Worm (Caenorhabditis elegans): Measurements from ENCODE around the gene Y45F10C.2.
A peak's percentile ranks its signal among the peaks of the same experiment; 100 is the strongest.

Gene Y45F10C.2

ce11 chrIV:13679495-13679894 lies 17.0 kb upstream of the Y45F10C.2 start:
- TF ChIP-seq elt-1 (tag; optimal IDR thresholded peaks at IDR 0.05; ENCODE audit: borderline replicate concordance, insufficient read depth) (no peak), ces-1 (GFP tag; optimal IDR thresholded peaks at IDR 0.05) (no peak), sem-2 (GFP tag; optimal IDR thresholded peaks at IDR 0.05) (no peak), lin-13 (tag; optimal IDR thresholded peaks at IDR 0.05) (no peak), ztf-11 (tag; optimal IDR thresholded peaks at IDR 0.05) (no peak), unc-39 (tag; optimal IDR thresholded peaks at IDR 0.05) (no peak), nhr-12 (tag; optimal IDR thresholded peaks at IDR 0.05) (no peak), ceh-43 (GFP tag; optimal IDR thresholded peaks at IDR 0.05) (no peak), unc-62 (GFP tag; optimal IDR thresholded peaks at IDR 0.05) (no peak), mls-2 (tag; optimal IDR thresholded peaks at IDR 0.05) (no peak), nhr-28 (tag; optimal IDR thresholded peaks at IDR 0.05) (no peak)

ce11 chrIV:13678649-13679048 lies 16.2 kb upstream of the Y45F10C.2 start, which contains the start of gene srlf-26:
TSS of gene srlf-26 (plus strand) at chrIV:13678949.
- TF ChIP-seq mls-2 (tag; optimal IDR thresholded peaks at IDR 0.05) (no peak), M03D4.4 (tag; optimal IDR thresholded peaks at IDR 0.05) (no peak), sptf-1 (tag; optimal IDR thresholded peaks at IDR 0.05) (no peak), tbx-8 (GFP tag; optimal IDR thresholded peaks at IDR 0.05) (no peak), blmp-1 (tag; optimal IDR thresholded peaks at IDR 0.05) (no peak), elt-1 (tag; optimal IDR thresholded peaks at IDR 0.05; ENCODE audit: borderline replicate concordance, insufficient read depth) (no peak), lin-32 (GFP tag; optimal IDR thresholded peaks at IDR 0.05) (no peak), lsy-2 (tag; optimal IDR thresholded peaks at IDR 0.05) (no peak), nhr-76 (tag; optimal IDR thresholded peaks at IDR 0.05) (no peak), ham-2 (GFP tag; optimal IDR thresholded peaks at IDR 0.05) (no peak)

- TF ChIP-seq unc-120 (tag; optimal IDR thresholded peaks at IDR 0.05; ENCODE audit: poor library complexity, severe bottlenecking) (no peak), mep-1 (tag; optimal IDR thresholded peaks at IDR 0.05) (no peak), sptf-1 (tag; optimal IDR thresholded peaks at IDR 0.05) (no peak), sem-2 (GFP tag; optimal IDR thresholded peaks at IDR 0.05) (no peak), unc-39 (tag; optimal IDR thresholded peaks at IDR 0.05) (no peak), cnd-1 (tag; optimal IDR thresholded peaks at IDR 0.05) (no peak), lin-32 (GFP tag; optimal IDR thresholded peaks at IDR 0.05) (no peak)
Observed at ce11 chrIV:13673504-13673903, 11.0 kb upstream of the Y45F10C.2 start, which contains the start of gene oac-48. TSS of gene oac-48 (plus strand) at chrIV:13673804.

ce11 chrIV:13667975-13668374 lies 5.5 kb upstream of the Y45F10C.2 start:
- peak; percentile 61 for TF ChIP-seq ceh-83 (GFP tag; optimal IDR thresholded peaks at IDR 0.05)

- no peak for TF ChIP-seq lsy-2 (tag; optimal IDR thresholded peaks at IDR 0.05)
- no peak for TF ChIP-seq ceh-43 (GFP tag; optimal IDR thresholded peaks at IDR 0.05)
- TF ChIP-seq mls-2 (tag; optimal IDR thresholded peaks at IDR 0.05), result no peak
- no peak for TF ChIP-seq flh-1 (GFP tag; optimal IDR thresholded peaks at IDR 0.05)
- no peak for TF ChIP-seq mab-5 (tag; optimal IDR thresholded peaks at IDR 0.05)
- TF ChIP-seq snpc-4 (tag; optimal IDR thresholded peaks at IDR 0.05), result no peak
- TF ChIP-seq elt-3 (tag; optimal IDR thresholded peaks at IDR 0.05), result no peak
- TF ChIP-seq sem-2 (GFP tag; optimal IDR thresholded peaks at IDR 0.05), result no peak
- no peak for TF ChIP-seq drap-1 (GFP tag; optimal IDR thresholded peaks at IDR 0.05)
- no peak for TF ChIP-seq cnd-1 (tag; optimal IDR thresholded peaks at IDR 0.05)
- no peak for TF ChIP-seq tbx-8 (GFP tag; optimal IDR thresholded peaks at IDR 0.05)
- no peak for TF ChIP-seq zip-8 (tag; optimal IDR thresholded peaks at IDR 0.05)
Observed at ce11 chrIV:13666849-13667430, 4.5 kb upstream of the Y45F10C.2 start, which contains the start of gene fbxa-215. TSS of gene fbxa-215 (minus strand) at chrIV:13666909.

ce11 chrIV:13665073-13665472 lies 2.6 kb upstream of the Y45F10C.2 start:
- TF ChIP-seq lin-13 (tag; optimal IDR thresholded peaks at IDR 0.05), result no peak
- TF ChIP-seq M03D4.4 (tag; optimal IDR thresholded peaks at IDR 0.05), result no peak
- TF ChIP-seq sptf-1 (tag; optimal IDR thresholded peaks at IDR 0.05), result no peak
- no peak for TF ChIP-seq pha-4 (tag; optimal IDR thresholded peaks at IDR 0.05)
- TF ChIP-seq nhr-237 (tag; optimal IDR thresholded peaks at IDR 0.05), result no peak
- TF ChIP-seq ceh-43 (GFP tag; optimal IDR thresholded peaks at IDR 0.05), result no peak
- no peak for TF ChIP-seq nhr-28 (tag; optimal IDR thresholded peaks at IDR 0.05)
- TF ChIP-seq elt-3 (tag; optimal IDR thresholded peaks at IDR 0.05), result no peak
- no peak for TF ChIP-seq sem-2 (GFP tag; optimal IDR thresholded peaks at IDR 0.05)
- TF ChIP-seq mab-5 (tag; optimal IDR thresholded peaks at IDR 0.05), result no peak
- TF ChIP-seq ham-2 (GFP tag; optimal IDR thresholded peaks at IDR 0.05), result no peak
- TF ChIP-seq unc-39 (tag; optimal IDR thresholded peaks at IDR 0.05), result no peak
- no peak for TF ChIP-seq lsy-2 (tag; optimal IDR thresholded peaks at IDR 0.05)
- no peak for TF ChIP-seq bed-3 (GFP tag; optimal IDR thresholded peaks at IDR 0.05)
- no peak for TF ChIP-seq lin-32 (GFP tag; optimal IDR thresholded peaks at IDR 0.05)
